3 worm cellular contexts compared by ENCODE assay signal in the genomic region with DNA sequence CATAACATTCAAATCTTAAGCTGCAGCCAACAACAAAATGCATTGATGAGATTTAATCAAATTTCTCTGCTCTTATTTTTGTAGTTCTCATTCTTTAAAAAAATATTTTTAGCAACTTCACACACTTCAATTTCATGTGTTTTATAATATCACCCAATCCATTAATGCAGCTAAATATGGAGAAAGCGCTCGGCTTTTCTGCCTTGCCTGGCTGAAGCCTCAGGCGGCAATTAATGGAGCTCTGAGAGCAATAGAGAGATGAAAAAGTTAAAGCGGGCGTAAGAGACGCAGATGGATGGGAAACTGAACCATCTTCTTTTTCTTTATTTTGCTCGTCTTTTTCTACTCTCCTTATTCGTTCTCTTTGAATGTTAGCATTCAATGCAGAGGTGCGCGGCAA.
TF ChIP-seq lines count a peak whose summit lies in the region.

No protein-coding gene starts in this region.

TF ChIP-seq in whole organism, L1 larva, 84 proteins besides CTCF, POLR2A, EP300 and RAD21:
- peak; percentile 42 for TF ChIP-seq lin-14 (GFP tag; optimal IDR thresholded peaks at IDR 0.05; lab: Kevin White, UChicago)
- TF ChIP-seq lin-35 (GFP tag; optimal IDR thresholded peaks at IDR 0.05; lab: Kevin White, UChicago), result no peak

TF ChIP-seq in whole organism, late embryonic, 69 proteins besides CTCF, POLR2A, EP300 and RAD21:
- TF ChIP-seq F13H6.1 (tag; optimal IDR thresholded peaks at IDR 0.05; lab: Kevin White, UChicago), result no peak
- no peak for TF ChIP-seq ceh-9 (tag; optimal IDR thresholded peaks at IDR 0.05; lab: Kevin White, UChicago)
- TF ChIP-seq pha-4 (tag; optimal IDR thresholded peaks at IDR 0.05; lab: Kevin White, UChicago), result no peak
- no peak for TF ChIP-seq hlh-15 (tag; optimal IDR thresholded peaks at IDR 0.05; lab: Kevin White, UChicago)
- peak; percentile 54 for TF ChIP-seq unc-42 (tag; optimal IDR thresholded peaks at IDR 0.05; lab: Kevin White, UChicago)

TF ChIP-seq in whole organism, mixed stage, embryonic, 35 proteins besides CTCF, POLR2A, EP300 and RAD21:
- no peak for TF ChIP-seq nhr-76 (tag; optimal IDR thresholded peaks at IDR 0.05; lab: Kevin White, UChicago)
- TF ChIP-seq ces-1 (GFP tag; optimal IDR thresholded peaks at IDR 0.05; lab: Kevin White, UChicago), result peak; percentile 67
- TF ChIP-seq hlh-1 (tag; optimal IDR thresholded peaks at IDR 0.05; lab: Kevin White, UChicago), result no peak
- no peak for TF ChIP-seq lsy-2 (tag; optimal IDR thresholded peaks at IDR 0.05; lab: Kevin White, UChicago)
- peak; percentile 4 for TF ChIP-seq mls-2 (tag; optimal IDR thresholded peaks at IDR 0.05; lab: Kevin White, UChicago)
- no peak for TF ChIP-seq lin-13 (tag; optimal IDR thresholded peaks at IDR 0.05; lab: Kevin White, UChicago)
- no peak for TF ChIP-seq flh-1 (GFP tag; optimal IDR thresholded peaks at IDR 0.05; lab: Kevin White, UChicago)
- no peak for TF ChIP-seq unc-62 (GFP tag; optimal IDR thresholded peaks at IDR 0.05; lab: Kevin White, UChicago)
